Fruit fly (Drosophila melanogaster) whole organism, embryonic: Measurements from ENCODE around the gene CG13063.

Experiments used
- Aef1 ChIP-seq: fragments of 200-800 bp; sonication (Bioruptor generic); IDR thresholded peaks from 3 replicates; pipeline ENCODE4 v1.3.6; 2022; ENCODE audit warnings: missing biosample characterization, missing genetic modification characterization
- Atf3 ChIP-seq: fragments of 200-800 bp; sonication (Bioruptor generic); optimal IDR thresholded peaks from 3 replicates; lab custom pipeline; 2016; ENCODE audit warnings: missing biosample characterization, missing genetic modification characterization
- CG10274 ChIP-seq: fragments of 200-800 bp; sonication (Bioruptor generic); optimal IDR thresholded peaks from 3 replicates; lab custom pipeline; 2017; ENCODE audit warnings: missing biosample characterization, mild to moderate bottlenecking, missing genetic modification characterization
- CG11504 ChIP-seq: fragments of 200-800 bp; sonication (Bioruptor generic); optimal IDR thresholded peaks from 3 replicates; lab custom pipeline; 2019; ENCODE audit warnings: missing biosample characterization, mild to moderate bottlenecking, missing genetic modification characterization, moderate library complexity
- CG14050 ChIP-seq: fragments of 200-800 bp; sonication (Bioruptor generic); IDR thresholded peaks from 3 replicates; pipeline ENCODE4 v1.3.6; 2022; ENCODE audit warnings: missing biosample characterization, missing genetic modification characterization
- CG1602 ChIP-seq: fragments of 200-800 bp; sonication (Bioruptor generic); optimal IDR thresholded peaks from 3 replicates; lab custom pipeline; 2016; ENCODE audit warnings: missing biosample characterization, missing genetic modification characterization
- CG16815 ChIP-seq: fragments of 200-800 bp; sonication (Bioruptor generic); optimal IDR thresholded peaks from 3 replicates; lab custom pipeline; 2017; ENCODE audit warnings: missing biosample characterization, mild to moderate bottlenecking, missing genetic modification characterization
- CG17359 ChIP-seq: fragments of 200-800 bp; sonication (Bioruptor generic); optimal IDR thresholded peaks from 3 replicates; lab custom pipeline; 2018; ENCODE audit warnings: missing biosample characterization, mild to moderate bottlenecking, missing genetic modification characterization, moderate library complexity
- CG18476 ChIP-seq: fragments of 200-800 bp; sonication (Bioruptor generic); optimal IDR thresholded peaks from 2 replicates; lab custom pipeline; 2016; ENCODE audit warnings: missing biosample characterization, mild to moderate bottlenecking, missing genetic modification characterization
- CG18599 ChIP-seq: fragments of 200-800 bp; sonication (Bioruptor generic); optimal IDR thresholded peaks from 3 replicates; lab custom pipeline; 2017; ENCODE audit warnings: missing biosample characterization, missing genetic modification characterization, mild to moderate bottlenecking, moderate library complexity, missing genetic modification reagents
- CG2889 ChIP-seq: fragments of 200-800 bp; sonication (Bioruptor generic); IDR thresholded peaks from 3 replicates; pipeline ENCODE4 v1.3.6; 2022; ENCODE audit warnings: missing biosample characterization, missing genetic modification characterization
- CG33213 ChIP-seq: fragments of 200-800 bp; sonication (Bioruptor generic); optimal IDR thresholded peaks from 3 replicates; lab custom pipeline; 2016; ENCODE audit warnings: missing biosample characterization, missing genetic modification characterization
- CG3838 ChIP-seq: fragments of 200-800 bp; sonication (Bioruptor generic); optimal IDR thresholded peaks from 3 replicates; lab custom pipeline; 2016; ENCODE audit warnings: missing biosample characterization, missing genetic modification characterization
- CG4820 ChIP-seq: fragments of 200-800 bp; sonication (Bioruptor generic); optimal IDR thresholded peaks from 3 replicates; lab custom pipeline; 2016; ENCODE audit warnings: missing biosample characterization, missing genetic modification characterization
- CG5953 ChIP-seq: fragments of 200-800 bp; sonication (Bioruptor generic); IDR thresholded peaks from 2 replicates; pipeline ENCODE4 v1.3.6; 2022; ENCODE audit warnings: missing biosample characterization, missing genetic modification characterization
- CG7556 ChIP-seq: fragments of 200-800 bp; sonication (Bioruptor generic); optimal IDR thresholded peaks from 2 replicates; lab custom pipeline; 2017; ENCODE audit warnings: missing biosample characterization, mild to moderate bottlenecking, missing genetic modification characterization
- CG8290 ChIP-seq, 3 experiments: fragments of 200-800 bp; sonication (Bioruptor generic); optimal IDR thresholded peaks; 2 replicates each; lab custom pipeline; 2016 to 2019; ENCODE audit warnings: missing biosample characterization in 3 of 3, missing genetic modification characterization in 3 of 3, mild to moderate bottlenecking in 2 of 3, moderate library complexity in 1 of 3
- CG8388 ChIP-seq: fragments of 200-800 bp; sonication (Bioruptor generic); optimal IDR thresholded peaks from 2 replicates; lab custom pipeline; 2019; ENCODE audit warnings: missing biosample characterization, mild to moderate bottlenecking, missing genetic modification characterization, moderate library complexity
- CG9437 ChIP-seq: fragments of 200-800 bp; sonication (Bioruptor generic); optimal IDR thresholded peaks from 2 replicates; lab custom pipeline; 2018; ENCODE audit warnings: missing biosample characterization, mild to moderate bottlenecking, missing genetic modification characterization
- CG9727 ChIP-seq: fragments of 200-800 bp; sonication (Bioruptor generic); optimal IDR thresholded peaks from 3 replicates; lab custom pipeline; 2017; ENCODE audit warnings: missing biosample characterization, mild to moderate bottlenecking, missing genetic modification characterization
- D ChIP-seq, 2 experiments: fragments of 200-800 bp in 1 of 2; fragments of >200 bp in 1 of 2; sonication (Bioruptor generic) in 1 of 2; optimal IDR thresholded peaks; 2 replicates in 1 of 2; 3 replicates in 1 of 2; lab custom pipeline; 2017; ENCODE audit warnings: mild to moderate bottlenecking in 1 of 2, missing biosample characterization in 1 of 2, missing genetic modification characterization in 1 of 2, missing genetic modification reagents in 1 of 2
- Dek ChIP-seq: fragments of 200-800 bp; sonication (Bioruptor generic); optimal IDR thresholded peaks from 3 replicates; lab custom pipeline; 2019; ENCODE audit warnings: missing biosample characterization, mild to moderate bottlenecking, missing genetic modification characterization, moderate library complexity
- HLH54F ChIP-seq: fragments of 200-800 bp; sonication (Bioruptor generic); optimal IDR thresholded peaks from 3 replicates; lab custom pipeline; 2016; ENCODE audit warnings: missing biosample characterization, missing genetic modification characterization
- Hand ChIP-seq: fragments of 200-800 bp; sonication (Bioruptor generic); optimal IDR thresholded peaks from 2 replicates; lab custom pipeline; 2017; ENCODE audit warnings: mild to moderate bottlenecking, missing biosample characterization, missing genetic modification reagents, missing genetic modification characterization
- HmgZ ChIP-seq: fragments of 200-800 bp; sonication (Bioruptor generic); optimal IDR thresholded peaks from 2 replicates; lab custom pipeline; 2018; ENCODE audit warnings: missing biosample characterization, mild to moderate bottlenecking, missing genetic modification characterization
- Mes4 ChIP-seq: fragments of 200-800 bp; sonication (Bioruptor generic); optimal IDR thresholded peaks from 2 replicates; lab custom pipeline; 2016; ENCODE audit warnings: missing biosample characterization, missing genetic modification characterization
- Nf-YA ChIP-seq: fragments of 200-800 bp; sonication (Bioruptor generic); IDR thresholded peaks from 2 replicates; pipeline ENCODE4 v1.3.6; 2022; ENCODE audit warnings: missing biosample characterization, missing genetic modification characterization
- ash1 ChIP-seq: fragments of 200-800 bp; sonication (Bioruptor generic); optimal IDR thresholded peaks from 2 replicates; lab custom pipeline; 2018; ENCODE audit warnings: missing biosample characterization, mild to moderate bottlenecking, missing genetic modification characterization
- bbx ChIP-seq: fragments of 200-800 bp; sonication (Bioruptor generic); IDR thresholded peaks from 2 replicates; pipeline ENCODE4 v1.3.6; 2022; ENCODE audit warnings: missing biosample characterization, missing genetic modification characterization; ENCODE audit not compliant: partially characterized antibody
- btn ChIP-seq: fragments of 200-800 bp; sonication (Bioruptor generic); optimal IDR thresholded peaks from 2 replicates; lab custom pipeline; 2016; ENCODE audit warnings: missing biosample characterization, missing genetic modification characterization
- crp ChIP-seq, 2 experiments: fragments of 200-800 bp; sonication (Bioruptor generic); optimal IDR thresholded peaks; 2 replicates in 1 of 2; 3 replicates in 1 of 2; lab custom pipeline; 2017; ENCODE audit warnings: missing biosample characterization in 2 of 2, missing genetic modification characterization in 2 of 2, mild to moderate bottlenecking in 1 of 2, moderate library complexity in 1 of 2
- dpn ChIP-seq, 2 experiments: fragments of 200-800 bp; sonication (Bioruptor generic); optimal IDR thresholded peaks; 3 replicates each; lab custom pipeline; 2016; ENCODE audit warnings: missing biosample characterization in 2 of 2, missing genetic modification characterization in 2 of 2
- fd3F ChIP-seq: fragments of 200-800 bp; sonication (Bioruptor generic); optimal IDR thresholded peaks from 2 replicates; lab custom pipeline; 2018; ENCODE audit warnings: missing biosample characterization, mild to moderate bottlenecking, missing genetic modification characterization, moderate library complexity
- fu2 ChIP-seq: fragments of 200-800 bp; sonication (Bioruptor generic); optimal IDR thresholded peaks from 2 replicates; lab custom pipeline; 2016; ENCODE audit warnings: missing biosample characterization, missing genetic modification characterization
- gfzf ChIP-seq: fragments of 200-800 bp; sonication (Bioruptor generic); optimal IDR thresholded peaks from 2 replicates; lab custom pipeline; 2016; ENCODE audit warnings: missing biosample characterization, mild to moderate bottlenecking, missing genetic modification characterization, moderate library complexity
- grau ChIP-seq: fragments of 200-800 bp; optimal IDR thresholded peaks from 3 replicates; lab custom pipeline; 2019; ENCODE audit warnings: missing biosample characterization, mild to moderate bottlenecking, missing genetic modification characterization, moderate library complexity
- her ChIP-seq: fragments of 200-800 bp; sonication (Bioruptor generic); optimal IDR thresholded peaks from 2 replicates; lab custom pipeline; 2016; ENCODE audit warnings: missing biosample characterization, missing genetic modification characterization
- ken ChIP-seq: fragments of 200-800 bp; sonication (Bioruptor generic); IDR thresholded peaks from 3 replicates; pipeline ENCODE4 v1.3.6; 2022; ENCODE audit warnings: missing biosample characterization, missing genetic modification characterization
- maf-S ChIP-seq: fragments of 200-800 bp; sonication (Bioruptor generic); optimal IDR thresholded peaks from 2 replicates; lab custom pipeline; 2016; ENCODE audit warnings: missing biosample characterization, missing genetic modification characterization
- mam ChIP-seq: fragments of 200-800 bp; sonication (Bioruptor generic); optimal IDR thresholded peaks from 3 replicates; lab custom pipeline; 2016; ENCODE audit warnings: missing biosample characterization, missing genetic modification characterization
- row ChIP-seq: fragments of 200-800 bp; sonication (Bioruptor generic); IDR thresholded peaks from 3 replicates; pipeline ENCODE4 v1.3.6; 2022; ENCODE audit warnings: missing biosample characterization, missing genetic modification characterization
- scrt ChIP-seq: fragments of 200-800 bp; sonication (Bioruptor generic); optimal IDR thresholded peaks from 2 replicates; lab custom pipeline; 2018; ENCODE audit warnings: missing biosample characterization, mild to moderate bottlenecking, missing genetic modification characterization, moderate library complexity
- sens ChIP-seq: fragments of 200-800 bp; sonication (Bioruptor generic); peaks from one replicate; lab custom pipeline; 2016; ENCODE audit warnings: missing biosample characterization, missing genetic modification characterization
- tap ChIP-seq: fragments of 200-800 bp; optimal IDR thresholded peaks from 3 replicates; lab custom pipeline; 2019; ENCODE audit warnings: missing biosample characterization, mild to moderate bottlenecking, missing genetic modification characterization, moderate library complexity
- unpg ChIP-seq: fragments of 200-800 bp; sonication (Bioruptor generic); optimal IDR thresholded peaks from 3 replicates; lab custom pipeline; 2018; ENCODE audit warnings: missing biosample characterization, mild to moderate bottlenecking, missing genetic modification characterization, moderate library complexity
- wek ChIP-seq: fragments of 200-800 bp; sonication (Bioruptor generic); optimal IDR thresholded peaks from 3 replicates; lab custom pipeline; 2018; ENCODE audit warnings: missing biosample characterization, mild to moderate bottlenecking, missing genetic modification characterization, moderate library complexity
- z ChIP-seq: fragments of 200-800 bp; sonication (Bioruptor generic); IDR thresholded peaks from 3 replicates; pipeline ENCODE4 v1.3.6; 2022; ENCODE audit warnings: missing biosample characterization, missing genetic modification characterization
- zen ChIP-seq: fragments of 200-800 bp; sonication (Bioruptor generic); optimal IDR thresholded peaks from 3 replicates; lab custom pipeline; 2018; ENCODE audit warnings: missing biosample characterization, mild to moderate bottlenecking, missing genetic modification characterization, moderate library complexity

The CG13063 gene

dm6 chr3L:16328207-16328891, 21.9 kb downstream of the CG13063 start, which contains the start of gene CG13058 (continued):
- TF ChIP-seq Hand (GFP tag; lab: Kevin White, UChicago) (peak; percentile 3), wek (GFP tag; lab: Kevin White, UChicago) (no peak), ash1 (GFP tag; lab: Kevin White, UChicago) (no peak), CG17359 (peak; percentile 53), mam (GFP tag; lab: Kevin White, UChicago) (no peak), D (optimal IDR thresholded peaks at IDR 0.05; lab: Kevin White, UChicago) (no peak), D (GFP tag; optimal IDR thresholded peaks at IDR 0.05; lab: Kevin White, UChicago) (no peak), CG16815 (GFP tag; lab: Kevin White, UChicago) (peak; percentile 17), Aef1 (peak; percentile 64), z (no peak), scrt (peak; percentile 37), ken (GFP tag; lab: Robert Waterston, UW) (0 out of 3 replicates have a peak, but pooled peaks have one; percentile 36), tap (tag; lab: Kevin White, UChicago) (peak; percentile 59), CG18599 (GFP tag; lab: Kevin White, UChicago) (peak; percentile 78), CG10274 (GFP tag; lab: Kevin White, UChicago) (peak; percentile 5), fu2 (GFP tag; lab: Kevin White, UChicago) (peak; percentile 47), grau (tag; lab: Kevin White, UChicago) (peak; percentile 79), CG14050 (GFP tag; lab: Robert Waterston, UW) (peak; percentile 76), CG18476 (GFP tag; lab: Kevin White, UChicago) (peak; percentile 14), crp (GFP tag; optimal IDR thresholded peaks at IDR 0.05; lab: Kevin White, UChicago) (peak in 1 of 2 experiments; percentile 15), Atf3 (peak; percentile 44), CG7556 (GFP tag; lab: Kevin White, UChicago) (peak; percentile 69), CG8388 (GFP tag; lab: Kevin White, UChicago) (no peak), maf-S (GFP tag; lab: Kevin White, UChicago) (peak; percentile 16), CG5953 (GFP tag; lab: Robert Waterston, UW) (no peak), fd3F (peak; percentile 72), HLH54F (GFP tag; lab: Kevin White, UChicago) (peak; percentile 64), CG9437 (peak; percentile 50), row (GFP tag; lab: Robert Waterston, UW) (peak; percentile 83), zen (no peak), CG1602 (GFP tag; lab: Kevin White, UChicago) (peak; percentile 41), Nf-YA (GFP tag; lab: Robert Waterston, UW) (peak; percentile 54), CG8290 (GFP tag; optimal IDR thresholded peaks at IDR 0.05; lab: Kevin White, UChicago) (no peak), CG8290 (tag; optimal IDR thresholded peaks at IDR 0.05; lab: Kevin White, UChicago) (peak in 1 of 2 experiments; percentile 81), Dek (tag; lab: Kevin White, UChicago) (peak; percentile 60), gfzf (GFP tag; lab: Kevin White, UChicago) (no peak), HmgZ (peak; percentile 65), her (GFP tag; lab: Kevin White, UChicago) (peak; percentile 2), unpg (peak; percentile 67), dpn (GFP tag; optimal IDR thresholded peaks at IDR 0.05; lab: Kevin White, UChicago) (peak in 1 of 2 experiments; percentile 48), sens (GFP tag; lab: Kevin White, UChicago) (peak; percentile 40), Mes4 (GFP tag; lab: Kevin White, UChicago) (peak; percentile 25), CG9727 (GFP tag; lab: Kevin White, UChicago) (peak; percentile 38), CG33213 (GFP tag; lab: Kevin White, UChicago) (no peak), CG3838 (GFP tag; lab: Kevin White, UChicago) (peak; percentile 18), bbx (no peak), CG11504 (peak; percentile 83), CG4820 (GFP tag; lab: Kevin White, UChicago) (peak; percentile 57), CG2889 (0 out of 3 replicates have a peak, but pooled peaks have one; percentile 34), btn (no peak)
